Worm (Caenorhabditis elegans) whole organism, L4 larva: ENCODE data around the gene erh-2.

Experiments
- F26F4.8 ChIP-seq: fragments of 200-800 bp; sonication (Bioruptor generic); conservative IDR thresholded peaks from 2 replicates; pipeline ENCODE4 v1.3.6; 2022; ENCODE audit warnings: missing genetic modification characterization, missing compliant biosample characterization
- F44E2.7 ChIP-seq: fragments of 200-800 bp; sonication (Bioruptor generic); IDR thresholded peaks from 2 replicates; pipeline ENCODE4 v2.1.2; 2022; ENCODE audit warnings: missing genetic modification characterization, missing compliant biosample characterization
- Y48G9A.11 ChIP-seq: fragments of 200-800 bp; sonication (Bioruptor generic); IDR thresholded peaks from 2 replicates; pipeline ENCODE4 v1.3.6; 2022; ENCODE audit warnings: missing genetic modification reagents, missing genetic modification characterization, missing compliant biosample characterization
- Y75B8A.6 ChIP-seq: fragments of 200-800 bp; sonication (Bioruptor generic); IDR thresholded peaks from 2 replicates; pipeline ENCODE4 v1.3.6; 2022; ENCODE audit warnings: missing genetic modification reagents, missing genetic modification characterization, missing compliant biosample characterization
- aha-1 ChIP-seq: fragments of 150-350 bp; peaks from one replicate; lab custom pipeline; 2014; ENCODE audit warnings: missing biosample characterization, missing genetic modification characterization
- attf-4 ChIP-seq: sonication (generic microtip); optimal IDR thresholded peaks from 3 replicates; lab custom pipeline; 2017; ENCODE audit warnings: missing biosample characterization, missing genetic modification characterization
- ceh-28 ChIP-seq: fragments of 150-350 bp; optimal IDR thresholded peaks from 2 replicates; lab custom pipeline; 2014; ENCODE audit warnings: missing biosample characterization, missing genetic modification reagents, missing genetic modification characterization
- ces-1 ChIP-seq: fragments of 150-350 bp; sonication (generic microtip); optimal IDR thresholded peaks from 4 replicates; lab custom pipeline; 2014; ENCODE audit warnings: missing biosample characterization, missing genetic modification reagents, missing genetic modification characterization
- daf-16 ChIP-seq, 3 experiments: sonication (generic microtip); optimal IDR thresholded peaks; 2 replicates each; lab custom pipeline; 2016 to 2017; ENCODE audit warnings: missing genetic modification characterization in 3 of 3, missing genetic modification reagents in 3 of 3, mild to moderate bottlenecking in 2 of 3, missing compliant biosample characterization in 2 of 3, missing biosample characterization in 1 of 3, moderate library complexity in 1 of 3
- dmd-6 ChIP-seq: fragments of 200-800 bp; sonication (Bioruptor generic); IDR thresholded peaks from 2 replicates; pipeline ENCODE4 v1.3.6; 2022; ENCODE audit warnings: missing genetic modification reagents, missing genetic modification characterization, missing compliant biosample characterization
- dpl-1 ChIP-seq: fragments of 150-350 bp; optimal IDR thresholded peaks from 2 replicates; lab custom pipeline; 2014; ENCODE audit warnings: missing biosample characterization, missing genetic modification reagents, missing genetic modification characterization
- dve-1 ChIP-seq: sonication (generic microtip); optimal IDR thresholded peaks from 2 replicates; lab custom pipeline; 2017; ENCODE audit warnings: antibody characterized with exemption, mild to moderate bottlenecking, missing genetic modification characterization, missing compliant biosample characterization; ENCODE audit not compliant: insufficient read depth
- fos-1 ChIP-seq: fragments of 150-350 bp; optimal IDR thresholded peaks from 2 replicates; lab custom pipeline; 2014; ENCODE audit warnings: missing biosample characterization, missing genetic modification characterization
- hif-1 ChIP-seq, 2 experiments: sonication (generic microtip); optimal IDR thresholded peaks; 2 replicates each; lab custom pipeline; 2016 to 2017; ENCODE audit warnings: missing compliant biosample characterization in 2 of 2, missing genetic modification characterization in 2 of 2, missing genetic modification reagents in 2 of 2, missing genotype in 2 of 2, mild to moderate bottlenecking in 1 of 2
- hlh-11 ChIP-seq: fragments of 200-800 bp; sonication (Bioruptor generic); optimal IDR thresholded peaks from 2 replicates; lab custom pipeline; 2018; ENCODE audit warnings: mild to moderate bottlenecking, missing genetic modification characterization, missing compliant biosample characterization
- hlh-30 ChIP-seq: sonication (generic microtip); optimal IDR thresholded peaks from 2 replicates; lab custom pipeline; 2017; ENCODE audit warnings: antibody characterized with exemption, mild to moderate bottlenecking, missing genetic modification characterization, missing compliant biosample characterization; ENCODE audit not compliant: insufficient read depth
- lsy-2 ChIP-seq, 2 experiments: fragments of 150-350 bp in 1 of 2; sonication (generic microtip) in 1 of 2; optimal IDR thresholded peaks; 2 replicates each; lab custom pipeline; 2014 to 2017; ENCODE audit warnings: missing biosample characterization in 2 of 2, missing genetic modification characterization in 2 of 2
- madf-9 ChIP-seq: fragments of 200-800 bp; sonication (Bioruptor generic); conservative IDR thresholded peaks from 2 replicates; pipeline ENCODE4 v1.3.6; 2022; ENCODE audit warnings: missing genetic modification reagents, missing genetic modification characterization, missing compliant biosample characterization
- mep-1 ChIP-seq: fragments of 150-350 bp; sonication (generic microtip); optimal IDR thresholded peaks from 3 replicates; lab custom pipeline; 2014; ENCODE audit warnings: missing biosample characterization, missing genetic modification characterization
- mes-2 ChIP-seq: sonication (generic microtip); optimal IDR thresholded peaks from 2 replicates; lab custom pipeline; 2016; ENCODE audit warnings: missing genotype, mild to moderate bottlenecking, missing genetic modification characterization, missing compliant biosample characterization; ENCODE audit not compliant: poor library complexity, severe bottlenecking
- mxl-3 ChIP-seq: fragments of 200-800 bp; sonication (Bioruptor generic); optimal IDR thresholded peaks from 2 replicates; lab custom pipeline; 2018; ENCODE audit warnings: mild to moderate bottlenecking, missing genetic modification characterization, missing compliant biosample characterization
- nhr-25 ChIP-seq: sonication (generic microtip); optimal IDR thresholded peaks from 2 replicates; lab custom pipeline; 2017; ENCODE audit warnings: missing genetic modification characterization, mild to moderate bottlenecking, missing compliant biosample characterization, antibody characterized with exemption, moderate library complexity, borderline replicate concordance; ENCODE audit not compliant: insufficient read depth
- nhr-28 ChIP-seq: fragments of 150-350 bp; optimal IDR thresholded peaks from 2 replicates; lab custom pipeline; 2014; ENCODE audit warnings: missing biosample characterization, missing genetic modification characterization
- nhr-48 ChIP-seq: sonication (generic microtip); optimal IDR thresholded peaks from 2 replicates; lab custom pipeline; 2016; ENCODE audit warnings: mild to moderate bottlenecking, missing genetic modification characterization, missing compliant biosample characterization
- nhr-6 ChIP-seq: fragments of 150-350 bp; optimal IDR thresholded peaks from 2 replicates; lab custom pipeline; 2014; ENCODE audit warnings: missing biosample characterization, missing genetic modification characterization
- nhr-76 ChIP-seq: fragments of 150-350 bp; optimal IDR thresholded peaks from 2 replicates; lab custom pipeline; 2014; ENCODE audit warnings: missing biosample characterization, missing genetic modification characterization
- pha-4 ChIP-seq, 2 experiments: fragments of 150-350 bp in 1 of 2; fragments of 200-800 bp in 1 of 2; sonication (Bioruptor generic) in 1 of 2; IDR thresholded peaks in 1 of 2; optimal IDR thresholded peaks in 1 of 2; 2 replicates each; pipeline versions ENCODE4 v1.3.6 to Lab custom; 2014 to 2022; ENCODE audit warnings: missing genetic modification characterization in 2 of 2, missing genetic modification reagents in 2 of 2, missing biosample characterization in 1 of 2, missing compliant biosample characterization in 1 of 2
- pqm-1 ChIP-seq: sonication (generic microtip); optimal IDR thresholded peaks from 2 replicates; lab custom pipeline; 2017; ENCODE audit warnings: missing biosample characterization, missing genetic modification characterization
- rbr-2 ChIP-seq: sonication (generic microtip); optimal IDR thresholded peaks from 2 replicates; lab custom pipeline; 2016; ENCODE audit warnings: missing genotype, missing genetic modification characterization, missing compliant biosample characterization
- saeg-2 ChIP-seq: fragments of 200-800 bp; sonication (Bioruptor generic); IDR thresholded peaks from 2 replicates; pipeline ENCODE4 v1.3.6; 2022; ENCODE audit warnings: missing genetic modification reagents, missing genetic modification characterization, missing compliant biosample characterization
- set-16 ChIP-seq: fragments of 200-800 bp; sonication (Bioruptor generic); IDR thresholded peaks from 2 replicates; pipeline ENCODE4 v1.3.6; 2022; ENCODE audit warnings: missing genetic modification reagents, missing genetic modification characterization, missing compliant biosample characterization
- spr-3 ChIP-seq: fragments of 200-800 bp; sonication (Bioruptor generic); optimal IDR thresholded peaks from 2 replicates; lab custom pipeline; 2018; ENCODE audit warnings: mild to moderate bottlenecking, missing genetic modification characterization, missing compliant biosample characterization
- vab-7 ChIP-seq: fragments of 200-800 bp; sonication (Bioruptor generic); IDR thresholded peaks from 2 replicates; pipeline ENCODE4 v1.3.6; 2022; ENCODE audit warnings: missing genetic modification reagents, missing genetic modification characterization, missing compliant biosample characterization

The erh-2 gene

DNA sequence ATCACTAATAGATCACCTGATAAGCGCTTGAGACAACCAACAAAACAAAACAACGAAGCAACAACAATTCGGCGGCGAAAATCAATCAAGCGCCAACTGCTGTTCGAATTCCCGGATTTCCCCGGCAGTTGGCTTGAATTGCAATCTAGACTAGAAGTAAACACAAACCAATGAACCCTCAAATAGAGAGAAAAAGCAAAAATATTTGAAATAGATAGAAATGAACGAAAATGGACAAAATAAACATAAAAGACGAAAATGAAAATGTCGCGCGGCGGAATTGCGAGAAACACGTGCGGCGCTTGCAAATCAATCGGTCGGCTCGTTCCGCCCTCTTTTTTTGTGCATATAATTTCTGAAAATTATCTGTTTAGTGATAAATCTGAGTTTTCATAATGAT, 24.6 kb upstream of the erh-2 start, which contains the start of gene idhg-1 (continued):
- TF ChIP-seq nhr-48 (tag; lab: Kevin White, UChicago) = peak; percentile 31
- peak; percentile 63; the same call in 1 of the 2 replicates for TF ChIP-seq Y75B8A.6 (GFP tag; lab: Robert Waterston, UW)
- TF ChIP-seq dmd-6 = peak; percentile 29
- peak; percentile 29 for TF ChIP-seq pqm-1 (tag; lab: Kevin White, UChicago)
- peak; percentile 60 for TF ChIP-seq dpl-1 (GFP tag; lab: Kevin White, UChicago)
- no peak for TF ChIP-seq F44E2.7 (GFP tag; lab: Robert Waterston, UW)
- TF ChIP-seq nhr-76 (tag; lab: Kevin White, UChicago) = peak; percentile 5
- TF ChIP-seq saeg-2 = peak; percentile 55; the same call in 1 of the 2 replicates
- peak in 1 of 2 experiments; percentile 63 for TF ChIP-seq hif-1 (tag; optimal IDR thresholded peaks at IDR 0.05; lab: Kevin White, UChicago)
- no peak for TF ChIP-seq ces-1 (GFP tag; lab: Kevin White, UChicago)

DNA sequence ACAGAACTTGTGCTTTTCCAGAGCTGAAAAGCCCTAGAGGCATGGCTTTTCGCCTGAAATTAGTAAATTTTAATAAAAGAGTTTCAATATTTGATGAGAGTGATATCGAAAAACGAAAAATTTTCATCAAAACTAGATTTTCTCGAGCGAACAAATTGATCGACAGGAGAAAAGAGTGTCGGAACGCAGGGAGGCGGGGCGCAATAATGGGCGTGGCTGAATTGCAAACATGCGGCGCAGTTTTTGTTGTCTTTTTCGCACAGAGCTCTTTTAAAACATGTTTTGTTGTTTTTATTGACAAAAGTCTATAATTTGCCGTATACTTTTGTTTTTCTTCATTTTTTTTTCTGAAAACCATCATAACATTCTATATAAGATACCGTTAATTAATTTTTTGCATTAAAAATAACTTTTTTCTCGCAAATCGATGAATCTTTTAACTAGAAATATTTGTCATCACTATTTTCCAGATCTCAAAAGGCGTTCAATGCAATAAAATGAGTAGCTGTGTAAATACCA, 14.6 kb upstream of the erh-2 start, which contains the start of the genes sel-5 and wdr-48:
Gene sel-5 (minus strand): TSS at position 53 of the 519 bp plus-strand sequence.
Gene wdr-48 (plus strand): TSS at position 469 of the 519 bp plus-strand sequence.
- TF ChIP-seq rbr-2 = peak; percentile 5
- no peak for TF ChIP-seq pha-4 (GFP tag; IDR thresholded peaks at IDR 0.05; lab: Robert Waterston, UW)
- peak; percentile 1 for TF ChIP-seq pha-4 (tag; optimal IDR thresholded peaks at IDR 0.05; lab: Kevin White, UChicago)
- no peak for TF ChIP-seq mxl-3 (GFP tag; lab: Kevin White, UChicago)
- peak; percentile 47 for TF ChIP-seq dpl-1 (GFP tag; lab: Kevin White, UChicago)
- TF ChIP-seq set-16 = no peak
- TF ChIP-seq vab-7 (GFP tag; lab: Robert Waterston, UW) = no peak
- no peak for TF ChIP-seq nhr-25 (tag; lab: Kevin White, UChicago)
- no peak for TF ChIP-seq attf-4
- peak in 1 of 2 experiments; percentile 62 for TF ChIP-seq lsy-2 (tag; optimal IDR thresholded peaks at IDR 0.05; lab: Kevin White, UChicago)
- no peak for TF ChIP-seq madf-9 (GFP tag; lab: Robert Waterston, UW)
- peak; percentile 28 for TF ChIP-seq hlh-30
- no peak for TF ChIP-seq Y48G9A.11
- no peak for TF ChIP-seq aha-1
- peak; percentile 22 for TF ChIP-seq nhr-6 (tag; lab: Kevin White, UChicago)
- no peak for TF ChIP-seq hlh-11 (tag; lab: Kevin White, UChicago)
- TF ChIP-seq fos-1 = no peak
- no peak for TF ChIP-seq Y75B8A.6 (GFP tag; lab: Robert Waterston, UW)
- no peak for TF ChIP-seq F26F4.8 (GFP tag; lab: Robert Waterston, UW)
- no peak for TF ChIP-seq spr-3
- peak; percentile 55 for TF ChIP-seq mep-1 (tag; lab: Kevin White, UChicago)
- peak; percentile 66 for TF ChIP-seq mes-2
- peak; percentile 38 for TF ChIP-seq nhr-28 (tag; lab: Kevin White, UChicago)
- TF ChIP-seq daf-16 (GFP tag; optimal IDR thresholded peaks at IDR 0.05; lab: Kevin White, UChicago) = no peak
- peak; percentile 33 for TF ChIP-seq daf-16 (tag; optimal IDR thresholded peaks at IDR 0.05; lab: Kevin White, UChicago)
- no peak for TF ChIP-seq ceh-28 (tag; lab: Kevin White, UChicago)
- TF ChIP-seq dve-1 (tag; lab: Kevin White, UChicago) = peak; percentile 25
- TF ChIP-seq, all 104 proteins: peak for 11

DNA sequence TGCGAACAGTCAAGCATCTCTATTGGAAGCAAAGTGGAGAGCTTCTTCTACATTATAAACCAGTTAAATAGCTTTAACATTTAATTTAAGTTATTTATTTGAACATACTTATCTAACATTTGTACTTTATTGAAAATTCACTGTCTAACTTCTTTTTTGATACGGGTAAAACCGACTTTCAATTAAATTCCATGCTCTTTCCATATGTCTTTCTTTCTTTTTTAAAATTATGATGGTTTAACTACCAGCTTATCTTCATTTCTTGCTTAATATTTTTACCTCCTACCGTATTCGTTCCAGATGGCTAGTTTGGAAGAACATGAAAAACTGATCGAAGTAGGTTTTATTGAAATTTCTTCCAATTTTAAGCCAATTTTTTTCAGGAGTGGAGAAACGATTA, 11.5 kb upstream of the erh-2 start, which contains the start of gene F35G12.12:
Gene F35G12.12 (plus strand): TSS at position 301 of the 400 bp plus-strand sequence.
- TF ChIP-seq nhr-6 (tag; lab: Kevin White, UChicago) = no peak
